Worm (Caenorhabditis elegans) whole organism, L3 larva: ENCODE measurements around the gene ugt-58.

ENCODE experiments used
- R02D3.7 ChIP-seq: fragments of 150-350 bp; optimal IDR thresholded peaks from 2 replicates; lab custom pipeline; 2014; ENCODE audit warnings: missing biosample characterization, missing genetic modification characterization
- ZK546.5 ChIP-seq: sonication (generic microtip); optimal IDR thresholded peaks from 2 replicates; lab custom pipeline; 2017; ENCODE audit warnings: missing biosample characterization, missing genetic modification characterization
- aly-2 ChIP-seq: fragments of 150-350 bp; optimal IDR thresholded peaks from 2 replicates; lab custom pipeline; 2014; ENCODE audit warnings: missing biosample characterization, missing genetic modification characterization
- ama-1 ChIP-seq: fragments of 150-350 bp; optimal IDR thresholded peaks from 2 replicates; lab custom pipeline; 2018
- ceh-82 ChIP-seq: fragments of 150-350 bp; optimal IDR thresholded peaks from 2 replicates; lab custom pipeline; 2014; ENCODE audit warnings: missing biosample characterization, missing genetic modification characterization
- egl-27 ChIP-seq: sonication (generic microtip); optimal IDR thresholded peaks from 4 replicates; lab custom pipeline; 2017; ENCODE audit warnings: missing biosample characterization, missing genetic modification reagents, missing genetic modification characterization
- lin-39 ChIP-seq: fragments of 150-350 bp; optimal IDR thresholded peaks from 2 replicates; lab custom pipeline; 2018; ENCODE audit warnings: missing biosample characterization, missing genetic modification reagents, missing genetic modification characterization
- nhr-12 ChIP-seq: fragments of 150-350 bp; optimal IDR thresholded peaks from 2 replicates; lab custom pipeline; 2014; ENCODE audit warnings: missing biosample characterization, missing genetic modification characterization
- nhr-76 ChIP-seq: fragments of 150-350 bp; sonication (generic microtip); optimal IDR thresholded peaks from 5 replicates; lab custom pipeline; 2014; ENCODE audit warnings: missing biosample characterization, missing genetic modification characterization
- nhr-77 ChIP-seq: fragments of 150-350 bp; optimal IDR thresholded peaks from 2 replicates; lab custom pipeline; 2014; ENCODE audit warnings: missing biosample characterization, missing genetic modification characterization
- sea-2 ChIP-seq: fragments of 150-350 bp; sonication (generic microtip); optimal IDR thresholded peaks from 4 replicates; lab custom pipeline; 2014; ENCODE audit warnings: missing biosample characterization, missing genetic modification reagents, missing genetic modification characterization
- unc-39 ChIP-seq: sonication (generic microtip); optimal IDR thresholded peaks from 4 replicates; lab custom pipeline; 2017; ENCODE audit warnings: missing biosample characterization, missing genetic modification characterization
- unc-62 ChIP-seq: fragments of 150-350 bp; sonication (generic microtip); optimal IDR thresholded peaks from 4 replicates; lab custom pipeline; 2014; ENCODE audit warnings: missing biosample characterization, missing genetic modification reagents, missing genetic modification characterization

DNA sequence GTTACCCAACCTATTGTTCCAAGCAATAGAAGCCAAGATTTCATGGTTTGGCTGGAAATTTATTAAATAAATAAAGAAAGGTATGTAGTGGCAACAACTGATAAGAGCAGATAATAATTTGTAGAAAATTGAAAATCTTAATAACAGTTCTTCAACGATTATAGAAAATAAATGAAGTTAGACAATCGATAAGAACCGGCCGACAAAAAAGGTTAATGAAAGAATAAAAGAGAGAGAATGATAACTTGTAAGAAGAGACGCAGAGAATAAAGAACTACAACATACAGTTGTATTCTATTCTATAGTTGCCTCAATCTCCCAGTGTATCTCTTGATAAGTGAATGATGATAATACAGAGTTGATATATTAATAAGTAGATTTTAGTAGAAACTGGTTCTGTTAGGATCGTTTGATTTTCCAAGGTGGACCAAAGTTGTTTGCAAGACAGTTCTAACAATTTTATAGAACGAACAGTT, at the start of gene ugt-58:
- TF ChIP-seq ceh-82 (tag; lab: Kevin White, UChicago) (no peak), nhr-76 (tag; lab: Kevin White, UChicago) (no peak), nhr-77 (tag; lab: Kevin White, UChicago) (no peak), nhr-12 (no peak), sea-2 (GFP tag; lab: Kevin White, UChicago) (no peak), unc-39 (tag; lab: Kevin White, UChicago) (no peak), egl-27 (tag; lab: Kevin White, UChicago) (no peak), R02D3.7 (tag; lab: Kevin White, UChicago) (no peak), ZK546.5 (tag; lab: Kevin White, UChicago) (no peak), ama-1 (no peak), unc-62 (GFP tag; lab: Kevin White, UChicago) (no peak), lin-39 (tag; lab: Kevin White, UChicago) (no peak), aly-2 (tag; lab: Kevin White, UChicago) (no peak)
